Worm (Caenorhabditis elegans) whole organism, L1 larva: ENCODE data around the gene disl-2.

Source experiments
- ama-1 ChIP-seq: fragments of 150-350 bp; optimal IDR thresholded peaks from 2 replicates; lab custom pipeline; 2014
- ces-1 ChIP-seq: fragments of 150-350 bp; optimal IDR thresholded peaks from 2 replicates; lab custom pipeline; 2014; ENCODE audit warnings: missing biosample characterization, missing genetic modification reagents, missing genetic modification characterization
- egl-13 ChIP-seq: sonication (generic microtip); optimal IDR thresholded peaks from 2 replicates; lab custom pipeline; 2016; ENCODE audit warnings: missing genotype, missing genetic modification reagents, missing genetic modification characterization, missing compliant biosample characterization
- egl-27 ChIP-seq, 2 experiments: fragments of 150-350 bp in 1 of 2; sonication (generic microtip); optimal IDR thresholded peaks; 3 replicates each; lab custom pipeline; 2017 to 2018; ENCODE audit warnings: missing biosample characterization in 2 of 2, missing genetic modification characterization in 2 of 2, missing genetic modification reagents in 2 of 2
- fkh-8 ChIP-seq: sonication (generic microtip); optimal IDR thresholded peaks from 2 replicates; lab custom pipeline; 2016; ENCODE audit warnings: mild to moderate bottlenecking, missing genetic modification characterization, missing compliant biosample characterization
- lin-14 ChIP-seq: fragments of 200-800 bp; sonication (Bioruptor generic); optimal IDR thresholded peaks from 2 replicates; lab custom pipeline; 2018; ENCODE audit warnings: mild to moderate bottlenecking, missing genetic modification characterization, moderate library complexity, missing compliant biosample characterization
- lir-3 ChIP-seq: sonication (generic microtip); optimal IDR thresholded peaks from 2 replicates; lab custom pipeline; 2016; ENCODE audit warnings: mild to moderate bottlenecking, missing genetic modification characterization, moderate library complexity, missing compliant biosample characterization; ENCODE audit not compliant: poor library complexity
- mep-1 ChIP-seq: fragments of 150-350 bp; optimal IDR thresholded peaks from 2 replicates; lab custom pipeline; 2014; ENCODE audit warnings: missing biosample characterization, missing genetic modification characterization
- nhr-28 ChIP-seq: fragments of 150-350 bp; optimal IDR thresholded peaks from 2 replicates; lab custom pipeline; 2014; ENCODE audit warnings: missing biosample characterization, missing genetic modification characterization
- nhr-76 ChIP-seq: sonication (generic microtip); optimal IDR thresholded peaks from 2 replicates; lab custom pipeline; 2017; ENCODE audit warnings: missing biosample characterization, missing genetic modification characterization
- vab-15 ChIP-seq: sonication (generic microtip); optimal IDR thresholded peaks from 2 replicates; lab custom pipeline; 2017; ENCODE audit warnings: missing genotype, mild to moderate bottlenecking, missing genetic modification characterization, missing compliant biosample characterization

- TF ChIP-seq egl-27 (tag; optimal IDR thresholded peaks at IDR 0.05; lab: Kevin White, UChicago) (no peak), vab-15 (no peak), lir-3 (tag; lab: Kevin White, UChicago) (no peak), fkh-8 (no peak), mep-1 (no peak), nhr-76 (tag; lab: Kevin White, UChicago) (no peak), ama-1 (no peak), nhr-28 (tag; lab: Kevin White, UChicago) (no peak), egl-13 (no peak), ces-1 (GFP tag; lab: Kevin White, UChicago) (no peak), lin-14 (GFP tag; lab: Kevin White, UChicago) (no peak)
These were observed 47.2 kb upstream of the disl-2 start for ce11 chrIII:5395746-5396145.
